Worm (Caenorhabditis elegans) whole organism, L2 larva: ENCODE measurements around the gene ZK1307.7.

Experiments
- ama-1 ChIP-seq: fragments of 150-350 bp; optimal IDR thresholded peaks from 2 replicates; lab custom pipeline; 2018; ENCODE audit warnings: inconsistent platforms
- fos-1 ChIP-seq: fragments of 150-350 bp; optimal IDR thresholded peaks from 2 replicates; lab custom pipeline; 2014; ENCODE audit warnings: missing biosample characterization, missing genetic modification characterization
- nhr-77 ChIP-seq: fragments of 150-350 bp; optimal IDR thresholded peaks from 2 replicates; lab custom pipeline; 2014; ENCODE audit warnings: missing biosample characterization, missing genetic modification characterization
- unc-55 ChIP-seq: fragments of 150-350 bp; sonication (generic microtip); optimal IDR thresholded peaks from 3 replicates; lab custom pipeline; 2014; ENCODE audit warnings: missing biosample characterization, missing genetic modification reagents, missing genetic modification characterization
- unc-62 ChIP-seq: fragments of 150-350 bp; optimal IDR thresholded peaks from 2 replicates; lab custom pipeline; 2014; ENCODE audit warnings: missing biosample characterization, missing genetic modification reagents, missing genetic modification characterization

- TF ChIP-seq unc-62 (GFP tag; lab: Kevin White, UChicago) (no peak), nhr-77 (no peak), fos-1 (tag; lab: Kevin White, UChicago) (no peak), unc-55 (GFP tag; lab: Kevin White, UChicago) (no peak), ama-1 (lab: Kevin White, UChicago) (no peak)
Measured at ce11 chrII:9594924-9595323, 41.5 kb upstream of the ZK1307.7 start, which contains the start of gene E02H1.5.
